Fruit fly (Drosophila melanogaster) whole organism, embryonic: Measurements from ENCODE around the gene ND-13A.
A peak's percentile ranks its signal among the peaks of the same experiment; 100 is the strongest.

ENCODE experiments used
- Bteb2 ChIP-seq: fragments of 200-800 bp; sonication (Bioruptor generic); optimal IDR thresholded peaks from 2 replicates; lab custom pipeline; 2016; ENCODE audit warnings: missing biosample characterization, missing genetic modification characterization
- CG15269 ChIP-seq: fragments of 200-800 bp; sonication (Bioruptor generic); optimal IDR thresholded peaks from 2 replicates; lab custom pipeline; 2018; ENCODE audit warnings: missing biosample characterization, mild to moderate bottlenecking, missing genetic modification characterization, moderate library complexity
- CG1529 ChIP-seq: fragments of 200-800 bp; sonication (Bioruptor generic); optimal IDR thresholded peaks from 3 replicates; lab custom pipeline; 2018; ENCODE audit warnings: missing biosample characterization, missing genetic modification characterization
- CG15479 ChIP-seq: fragments of 200-800 bp; sonication (Bioruptor generic); optimal IDR thresholded peaks from 3 replicates; lab custom pipeline; 2019; ENCODE audit warnings: missing biosample characterization, mild to moderate bottlenecking, missing genetic modification characterization, moderate library complexity
- CG17385 ChIP-seq: fragments of 200-800 bp; sonication (Bioruptor generic); optimal IDR thresholded peaks from 3 replicates; lab custom pipeline; 2018; ENCODE audit warnings: missing biosample characterization, mild to moderate bottlenecking, missing genetic modification characterization
- CG17612 ChIP-seq: fragments of 200-800 bp; sonication (Bioruptor generic); IDR thresholded peaks from 2 replicates; pipeline ENCODE4 v1.3.6; 2022; ENCODE audit warnings: missing biosample characterization, missing genetic modification characterization
- CG18011 ChIP-seq: fragments of 200-800 bp; sonication (Bioruptor generic); optimal IDR thresholded peaks from 2 replicates; lab custom pipeline; 2017; ENCODE audit warnings: missing biosample characterization, missing genetic modification characterization, mild to moderate bottlenecking, moderate library complexity, missing genotype
- CG3281 ChIP-seq: fragments of 200-800 bp; sonication (Bioruptor generic); optimal IDR thresholded peaks from 3 replicates; lab custom pipeline; 2017; ENCODE audit warnings: missing biosample characterization, mild to moderate bottlenecking, missing genetic modification characterization
- CG34422 ChIP-seq: fragments of 200-800 bp; sonication (Bioruptor generic); IDR thresholded peaks from 3 replicates; pipeline ENCODE4 v1.3.6; 2022; ENCODE audit warnings: missing biosample characterization, missing genetic modification characterization
- CG3838 ChIP-seq: fragments of 200-800 bp; sonication (Bioruptor generic); optimal IDR thresholded peaks from 3 replicates; lab custom pipeline; 2016; ENCODE audit warnings: missing biosample characterization, missing genetic modification characterization
- CG4424 ChIP-seq: fragments of 200-800 bp; sonication (Bioruptor generic); optimal IDR thresholded peaks from 3 replicates; lab custom pipeline; 2016; ENCODE audit warnings: missing biosample characterization, missing genetic modification characterization
- CG4617 ChIP-seq: fragments of 200-800 bp; sonication (Bioruptor generic); optimal IDR thresholded peaks from 3 replicates; lab custom pipeline; 2016; ENCODE audit warnings: missing biosample characterization, missing genetic modification characterization, borderline replicate concordance
- CG4854 ChIP-seq: fragments of 200-800 bp; sonication (Bioruptor generic); optimal IDR thresholded peaks from 2 replicates; lab custom pipeline; 2016; ENCODE audit warnings: missing biosample characterization, missing genetic modification characterization, inconsistent platforms
- CG5180 ChIP-seq: fragments of 200-800 bp; sonication (Bioruptor generic); optimal IDR thresholded peaks from 3 replicates; lab custom pipeline; 2017; ENCODE audit warnings: missing biosample characterization, missing genetic modification characterization, mild to moderate bottlenecking, moderate library complexity, missing genetic modification reagents
- CG6765 ChIP-seq: fragments of 200-800 bp; sonication (Bioruptor generic); optimal IDR thresholded peaks from 3 replicates; lab custom pipeline; 2017; ENCODE audit warnings: missing biosample characterization, mild to moderate bottlenecking, missing genetic modification characterization
- CG7786 ChIP-seq: fragments of 200-800 bp; sonication (Bioruptor generic); optimal IDR thresholded peaks from 2 replicates; lab custom pipeline; 2016; ENCODE audit warnings: missing biosample characterization, missing genetic modification characterization
- CG8359 ChIP-seq: fragments of 200-800 bp; sonication (Bioruptor generic); optimal IDR thresholded peaks from 2 replicates; lab custom pipeline; 2017; ENCODE audit warnings: missing biosample characterization, mild to moderate bottlenecking, missing genetic modification characterization, borderline replicate concordance
- CG8765 ChIP-seq: fragments of 200-800 bp; sonication (Bioruptor generic); IDR thresholded peaks from 2 replicates; pipeline ENCODE4 v1.3.6; 2022; ENCODE audit warnings: missing biosample characterization, missing genetic modification characterization
- CG9609 ChIP-seq: fragments of 200-800 bp; sonication (Bioruptor generic); optimal IDR thresholded peaks from 3 replicates; lab custom pipeline; 2016; ENCODE audit warnings: missing biosample characterization, missing genetic modification characterization
- Chrac-16 ChIP-seq: fragments of 200-800 bp; sonication (Bioruptor generic); optimal IDR thresholded peaks from 3 replicates; lab custom pipeline; 2016; ENCODE audit warnings: missing biosample characterization, missing genetic modification characterization
- Dfd ChIP-seq, 2 experiments: fragments of >200 bp; optimal IDR thresholded peaks; 2 replicates each; lab custom pipeline; 2017; ENCODE audit warnings: missing biosample characterization in 2 of 2, missing genetic modification characterization in 2 of 2
- Eip74EF ChIP-seq, 2 experiments: fragments of 200-800 bp in 1 of 2; fragments of >200 bp in 1 of 2; sonication (Bioruptor generic) in 1 of 2; optimal IDR thresholded peaks; 2 replicates each; lab custom pipeline; 2017 to 2019; ENCODE audit warnings: missing biosample characterization in 2 of 2, missing genetic modification characterization in 2 of 2, mild to moderate bottlenecking in 1 of 2, moderate library complexity in 1 of 2
- Hand ChIP-seq: fragments of 200-800 bp; sonication (Bioruptor generic); optimal IDR thresholded peaks from 2 replicates; lab custom pipeline; 2017; ENCODE audit warnings: mild to moderate bottlenecking, missing biosample characterization, missing genetic modification reagents, missing genetic modification characterization
- HmgZ ChIP-seq: fragments of 200-800 bp; sonication (Bioruptor generic); optimal IDR thresholded peaks from 2 replicates; lab custom pipeline; 2018; ENCODE audit warnings: missing biosample characterization, mild to moderate bottlenecking, missing genetic modification characterization
- Hr78 ChIP-seq, 2 experiments: fragments of 200-800 bp in 1 of 2; fragments of >200 bp in 1 of 2; sonication (Bioruptor generic) in 1 of 2; optimal IDR thresholded peaks; 2 replicates each; lab custom pipeline; 2017 to 2019; ENCODE audit warnings: missing biosample characterization in 2 of 2, missing genetic modification characterization in 2 of 2, mild to moderate bottlenecking in 1 of 2, moderate library complexity in 1 of 2
- Jarid2 ChIP-seq: fragments of 200-800 bp; sonication (Bioruptor generic); optimal IDR thresholded peaks from 3 replicates; lab custom pipeline; 2017; ENCODE audit warnings: mild to moderate bottlenecking, missing biosample characterization, missing genetic modification reagents, missing genetic modification characterization
- Nf-YC ChIP-seq: fragments of 200-800 bp; optimal IDR thresholded peaks from 3 replicates; lab custom pipeline; 2019; ENCODE audit warnings: missing biosample characterization, mild to moderate bottlenecking, missing genetic modification characterization, moderate library complexity
- Sox102F ChIP-seq: fragments of 200-800 bp; sonication (Bioruptor generic); optimal IDR thresholded peaks from 2 replicates; lab custom pipeline; 2018; ENCODE audit warnings: missing biosample characterization, mild to moderate bottlenecking, missing genetic modification characterization, moderate library complexity
- Sry-δ ChIP-seq: fragments of 200-800 bp; sonication (Bioruptor generic); optimal IDR thresholded peaks from 2 replicates; lab custom pipeline; 2016; ENCODE audit warnings: missing biosample characterization, missing genetic modification characterization
- Vsx1 ChIP-seq: fragments of 200-800 bp; sonication (Bioruptor generic); optimal IDR thresholded peaks from 2 replicates; lab custom pipeline; 2017; ENCODE audit warnings: missing biosample characterization, mild to moderate bottlenecking, missing genetic modification characterization, missing genetic modification reagents
- ara ChIP-seq: fragments of 200-800 bp; sonication (Bioruptor generic); IDR thresholded peaks from 2 replicates; pipeline ENCODE4 v1.3.6; 2022; ENCODE audit warnings: missing biosample characterization, missing genetic modification characterization
- ato ChIP-seq: fragments of 200-800 bp; sonication (Bioruptor generic); IDR thresholded peaks from 2 replicates; pipeline ENCODE4 v1.3.6; 2022; ENCODE audit warnings: missing biosample characterization, missing genetic modification characterization; ENCODE audit not compliant: partially characterized antibody
- bbx ChIP-seq: fragments of 200-800 bp; sonication (Bioruptor generic); IDR thresholded peaks from 2 replicates; pipeline ENCODE4 v1.3.6; 2022; ENCODE audit warnings: missing biosample characterization, missing genetic modification characterization; ENCODE audit not compliant: partially characterized antibody
- da ChIP-seq: fragments of 200-800 bp; sonication (Bioruptor generic); optimal IDR thresholded peaks from 2 replicates; lab custom pipeline; 2016; ENCODE audit warnings: missing biosample characterization, missing genetic modification characterization
- exex ChIP-seq: fragments of 200-800 bp; sonication (Bioruptor generic); optimal IDR thresholded peaks from 4 replicates; lab custom pipeline; 2018; ENCODE audit warnings: missing biosample characterization, mild to moderate bottlenecking, missing genetic modification characterization, moderate library complexity
- gcm ChIP-seq: fragments of 200-800 bp; sonication (Bioruptor generic); optimal IDR thresholded peaks from 2 replicates; lab custom pipeline; 2019; ENCODE audit warnings: missing biosample characterization, mild to moderate bottlenecking, missing genetic modification characterization, moderate library complexity
- gro ChIP-seq: fragments of 200-800 bp; sonication (Bioruptor generic); optimal IDR thresholded peaks from 2 replicates; lab custom pipeline; 2016; ENCODE audit warnings: missing biosample characterization, missing genetic modification characterization
- inv ChIP-seq: fragments of 200-800 bp; sonication (Bioruptor generic); IDR thresholded peaks from 2 replicates; pipeline ENCODE4 v1.3.6; 2022; ENCODE audit warnings: missing biosample characterization, missing genetic modification characterization; ENCODE audit not compliant: partially characterized antibody
- nerfin-2 ChIP-seq: fragments of 200-800 bp; sonication (Bioruptor generic); IDR thresholded peaks from 2 replicates; pipeline ENCODE4 v1.3.6; 2022; ENCODE audit warnings: missing biosample characterization, missing genetic modification characterization; ENCODE audit not compliant: partially characterized antibody
- odd ChIP-seq: fragments of 200-800 bp; sonication (Bioruptor generic); optimal IDR thresholded peaks from 2 replicates; lab custom pipeline; 2017; ENCODE audit warnings: missing biosample characterization, mild to moderate bottlenecking, missing genetic modification characterization
- pros ChIP-seq: fragments of 200-800 bp; sonication (Bioruptor generic); optimal IDR thresholded peaks from 3 replicates; lab custom pipeline; 2019; ENCODE audit warnings: missing biosample characterization, mild to moderate bottlenecking, missing genetic modification characterization, moderate library complexity
- pzg ChIP-seq: fragments of 200-800 bp; sonication (Bioruptor generic); optimal IDR thresholded peaks from 3 replicates; lab custom pipeline; 2018; ENCODE audit warnings: missing biosample characterization, mild to moderate bottlenecking, missing genetic modification characterization, moderate library complexity
- ro ChIP-seq: fragments of 200-800 bp; sonication (Bioruptor generic); IDR thresholded peaks from 2 replicates; pipeline ENCODE4 v1.3.6; 2022; ENCODE audit warnings: missing biosample characterization, missing genetic modification characterization
- seq ChIP-seq: fragments of 200-800 bp; sonication (Bioruptor generic); IDR thresholded peaks from 2 replicates; pipeline ENCODE4 v1.3.6; 2022; ENCODE audit warnings: missing biosample characterization, missing genetic modification characterization
- sr ChIP-seq: fragments of 200-800 bp; sonication (Bioruptor generic); IDR thresholded peaks from 3 replicates; pipeline ENCODE4 v1.3.6; 2022; ENCODE audit warnings: missing biosample characterization, missing genetic modification characterization
- wek ChIP-seq: fragments of 200-800 bp; sonication (Bioruptor generic); optimal IDR thresholded peaks from 3 replicates; lab custom pipeline; 2018; ENCODE audit warnings: missing biosample characterization, mild to moderate bottlenecking, missing genetic modification characterization, moderate library complexity
- zfh2 ChIP-seq: fragments of 200-800 bp; sonication (Bioruptor generic); optimal IDR thresholded peaks from 2 replicates; lab custom pipeline; 2016; ENCODE audit warnings: missing biosample characterization, missing genetic modification characterization

The ND-13A gene

DNA sequence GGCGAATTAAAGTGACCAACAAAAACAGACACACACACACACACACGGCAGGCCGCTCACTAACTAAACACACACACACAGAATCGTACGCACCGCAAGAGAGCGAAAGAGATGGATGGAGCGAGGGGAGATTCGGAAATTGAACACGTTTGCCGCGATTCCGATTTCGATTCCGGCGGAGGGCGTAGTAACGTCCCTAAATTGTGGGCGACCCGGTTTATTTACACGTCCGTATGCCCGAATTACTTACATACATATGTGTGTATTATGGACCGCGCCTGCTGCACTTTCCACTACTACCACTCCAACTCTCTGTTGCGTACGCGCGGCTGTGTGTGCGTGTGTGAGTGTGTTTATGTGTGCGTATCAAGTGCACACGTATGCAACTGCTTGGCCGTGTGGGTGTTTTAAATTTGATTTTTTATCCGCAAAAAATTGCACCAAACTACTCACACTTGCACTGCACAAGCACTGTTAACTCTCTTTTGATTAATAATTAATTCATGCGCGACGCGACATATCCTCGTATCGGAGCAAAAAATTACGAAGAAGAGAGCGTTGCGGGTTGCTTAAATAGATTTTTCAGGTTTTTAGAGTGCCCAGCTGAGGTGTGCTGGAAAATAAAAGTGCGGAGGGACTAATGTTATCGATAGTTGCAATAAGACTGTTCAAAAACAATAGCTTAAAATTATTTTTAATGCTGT, 6.9 kb downstream of the ND-13A start, which contains the start of gene Pgant5 (continued):
- TF ChIP-seq CG9609 (peak; percentile 17), Dfd (GFP tag; optimal IDR thresholded peaks at IDR 0.05; lab: Kevin White, UChicago) (peak in 1 of 2 experiments; percentile 47), exex (tag; lab: Kevin White, UChicago) (peak; percentile 15), CG3838 (GFP tag; lab: Kevin White, UChicago) (no peak), seq (GFP tag; lab: Robert Waterston, UW) (0 out of 2 replicates have a peak, but pooled peaks have one; percentile 15), CG1529 (no peak), pros (no peak), da (no peak), CG6765 (GFP tag; lab: Kevin White, UChicago) (peak; percentile 42), Bteb2 (GFP tag; lab: Kevin White, UChicago) (no peak), gcm (GFP tag; lab: Kevin White, UChicago) (peak; percentile 55), bbx (GFP tag; lab: Robert Waterston, UW) (peak; percentile 46; the same call in 1 of the 2 replicates), CG17385 (GFP tag; lab: Kevin White, UChicago) (peak; percentile 63), wek (GFP tag; lab: Kevin White, UChicago) (peak; percentile 25), Jarid2 (GFP tag; lab: Kevin White, UChicago) (peak; percentile 90), nerfin-2 (GFP tag; lab: Robert Waterston, UW) (no peak), CG4617 (GFP tag; lab: Kevin White, UChicago) (peak; percentile 24), CG4424 (GFP tag; lab: Kevin White, UChicago) (peak; percentile 23), pzg (GFP tag; lab: Kevin White, UChicago) (peak; percentile 36), Hand (GFP tag; lab: Kevin White, UChicago) (peak; percentile 42), CG3281 (GFP tag; lab: Kevin White, UChicago) (peak; percentile 52), CG18011 (GFP tag; lab: Kevin White, UChicago) (no peak), CG7786 (GFP tag; lab: Kevin White, UChicago) (no peak), CG34422 (GFP tag; lab: Robert Waterston, UW) (0 out of 3 replicates have a peak, but pooled peaks have one; percentile 40), Sox102F (GFP tag; lab: Kevin White, UChicago) (no peak), CG8765 (GFP tag; lab: Robert Waterston, UW) (no peak), Sry-δ (GFP tag; lab: Kevin White, UChicago) (peak; percentile 28), CG4854 (no peak), Vsx1 (GFP tag; lab: Kevin White, UChicago) (no peak), odd (GFP tag; lab: Kevin White, UChicago) (no peak), CG5180 (GFP tag; lab: Kevin White, UChicago) (peak; percentile 30), zfh2 (GFP tag; lab: Kevin White, UChicago) (peak; percentile 6), CG15269 (tag; lab: Kevin White, UChicago) (no peak), ro (GFP tag; lab: Robert Waterston, UW) (no peak), Hr78 (GFP tag; optimal IDR thresholded peaks at IDR 0.05; lab: Kevin White, UChicago) (peak in 1 of 2 experiments; percentile 24), CG8359 (GFP tag; lab: Kevin White, UChicago) (no peak), ato (GFP tag; lab: Robert Waterston, UW) (peak; percentile 46), gro (GFP tag; lab: Kevin White, UChicago) (peak; percentile 37), HmgZ (tag; lab: Kevin White, UChicago) (peak; percentile 10), sr (no peak), ara (GFP tag; lab: Robert Waterston, UW) (peak; percentile 6; the same call in 1 of the 2 replicates), Chrac-16 (GFP tag; lab: Kevin White, UChicago) (no peak), inv (GFP tag; lab: Robert Waterston, UW) (peak; percentile 20; the same call in 1 of the 2 replicates), Nf-YC (peak; percentile 73), Eip74EF (GFP tag; optimal IDR thresholded peaks at IDR 0.05; lab: Kevin White, UChicago) (peak in 1 of 2 experiments; percentile 72), CG17612 (GFP tag; lab: Robert Waterston, UW) (no peak), CG15479 (peak; percentile 79)
